Worm (Caenorhabditis elegans): Measurements from ENCODE around the gene nuo-4.
A peak's percentile ranks its signal among the peaks of the same experiment; 100 is the strongest.

Gene nuo-4

DNA sequence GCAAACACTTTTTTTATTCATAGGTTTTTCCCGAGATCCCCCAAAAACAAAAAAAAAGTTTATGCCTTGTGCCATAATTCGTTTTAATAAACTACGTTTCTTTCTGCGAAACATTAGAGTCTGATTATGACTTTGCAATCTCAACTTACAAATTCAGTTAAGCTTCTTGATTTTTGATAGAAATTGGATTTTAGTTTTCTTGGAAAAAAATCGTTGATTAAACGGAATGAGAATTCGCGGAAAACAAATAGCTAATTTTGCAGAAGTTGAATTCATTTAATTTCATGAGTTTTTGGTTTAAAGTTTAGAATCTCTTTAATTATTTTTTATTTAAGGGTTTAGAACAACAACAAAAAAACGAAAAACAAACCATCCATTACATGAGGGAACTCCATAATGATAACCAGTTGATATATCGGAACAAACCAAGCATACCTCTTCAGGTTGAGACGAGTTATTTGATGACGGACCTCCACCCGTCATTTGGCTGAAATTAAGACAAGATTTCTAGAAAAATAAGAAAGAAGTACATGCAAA, 43.6 kb downstream of the nuo-4 start, which contains the start of gene nhr-10:
TSS of gene nhr-10 (minus strand) at position 487 of the 537 bp plus-strand sequence.
- TF ChIP-seq nhr-25 (tag; optimal IDR thresholded peaks at IDR 0.05) (no peak), nhr-23 (tag; optimal IDR thresholded peaks at IDR 0.05) (no peak), ceh-16 (tag; optimal IDR thresholded peaks at IDR 0.05) (no peak), C34F6.9 (tag; optimal IDR thresholded peaks at IDR 0.05) (no peak), nhr-10 (tag; optimal IDR thresholded peaks at IDR 0.05) (no peak), R02D3.7 (tag; optimal IDR thresholded peaks at IDR 0.05) (no peak), nhr-21 (tag; optimal IDR thresholded peaks at IDR 0.05) (peak; percentile 81), elt-3 (tag; optimal IDR thresholded peaks at IDR 0.05) (no peak), mdl-1 (tag; optimal IDR thresholded peaks at IDR 0.05) (no peak), elt-1 (tag; optimal IDR thresholded peaks at IDR 0.05) (no peak), aly-2 (tag; optimal IDR thresholded peaks at IDR 0.05) (no peak), peb-1 (tag; optimal IDR thresholded peaks at IDR 0.05) (no peak), lsy-2 (tag; optimal IDR thresholded peaks at IDR 0.05) (peak in 1 of 2 experiments; percentile 40), dmd-4 (tag; optimal IDR thresholded peaks at IDR 0.05) (peak; percentile 61), nhr-11 (tag; optimal IDR thresholded peaks at IDR 0.05) (no peak), nhr-77 (tag; optimal IDR thresholded peaks at IDR 0.05) (no peak), unc-62 (GFP tag; optimal IDR thresholded peaks at IDR 0.05) (no peak), ztf-11 (tag; optimal IDR thresholded peaks at IDR 0.05) (no peak), blmp-1 (tag; optimal IDR thresholded peaks at IDR 0.05; ENCODE audit: insufficient read depth) (no peak), ztf-1 (GFP tag; conservative IDR thresholded peaks at IDR 0.05) (no peak), crh-2 (tag; optimal IDR thresholded peaks at IDR 0.05) (peak; percentile 11), nhr-237 (tag; optimal IDR thresholded peaks at IDR 0.05) (no peak), gmeb-1 (tag; optimal IDR thresholded peaks at IDR 0.05) (no peak), lin-13 (GFP tag; optimal IDR thresholded peaks at IDR 0.05) (no peak), alr-1 (tag; optimal IDR thresholded peaks at IDR 0.05) (no peak), unc-39 (tag; optimal IDR thresholded peaks at IDR 0.05) (no peak), lin-11 (tag; optimal IDR thresholded peaks at IDR 0.05) (no peak), nhr-6 (tag; optimal IDR thresholded peaks at IDR 0.05) (no peak), egl-27 (tag; optimal IDR thresholded peaks at IDR 0.05) (no peak), mab-5 (tag; optimal IDR thresholded peaks at IDR 0.05) (no peak), ceh-82 (tag; optimal IDR thresholded peaks at IDR 0.05) (no peak), zag-1 (tag; optimal IDR thresholded peaks at IDR 0.05) (no peak), F13H6.1 (tag; optimal IDR thresholded peaks at IDR 0.05) (no peak), skn-1 (tag; optimal IDR thresholded peaks at IDR 0.05) (no peak), lin-39 (tag; optimal IDR thresholded peaks at IDR 0.05) (no peak), sma-3 (GFP tag; optimal IDR thresholded peaks at IDR 0.05) (no peak), ztf-4 (tag; optimal IDR thresholded peaks at IDR 0.05) (peak; percentile 13), ZK546.5 (tag; optimal IDR thresholded peaks at IDR 0.05) (no peak), nhr-129 (tag; optimal IDR thresholded peaks at IDR 0.05) (no peak), sem-4 (tag; optimal IDR thresholded peaks at IDR 0.05) (no peak), unc-55 (GFP tag; optimal IDR thresholded peaks at IDR 0.05) (no peak), Y55F3AM.14 (GFP tag; optimal IDR thresholded peaks at IDR 0.05) (no peak), snpc-4 (tag; optimal IDR thresholded peaks at IDR 0.05) (no peak), mbf-1 (tag; optimal IDR thresholded peaks at IDR 0.05) (no peak), nhr-12 (tag; optimal IDR thresholded peaks at IDR 0.05) (no peak), ama-1 (optimal IDR thresholded peaks at IDR 0.05) (no peak), fos-1 (tag; optimal IDR thresholded peaks at IDR 0.05) (no peak), sma-9 (GFP tag; optimal IDR thresholded peaks at IDR 0.05) (peak; percentile 37), sma-9 (tag; optimal IDR thresholded peaks at IDR 0.05) (no peak)

Measured in whole organism, L2 larva.